Fruit fly (Drosophila melanogaster) whole organism, embryonic: ENCODE data around the gene Nak.
A peak's percentile ranks its signal among the peaks of the same experiment; 100 is the strongest.

Experiments
- Blimp-1 ChIP-seq: fragments of 200-800 bp; sonication (Bioruptor generic); optimal IDR thresholded peaks from 3 replicates; lab custom pipeline; 2018; ENCODE audit warnings: missing biosample characterization, missing genetic modification characterization, mild to moderate bottlenecking, moderate library complexity, missing genetic modification reagents
- CG10431 ChIP-seq: fragments of 200-800 bp; sonication (Bioruptor generic); optimal IDR thresholded peaks from 3 replicates; lab custom pipeline; 2018; ENCODE audit warnings: missing biosample characterization, mild to moderate bottlenecking, missing genetic modification characterization
- CG11695 ChIP-seq: fragments of 200-800 bp; sonication (Bioruptor generic); IDR thresholded peaks from 3 replicates; pipeline ENCODE4 v1.3.6; 2022; ENCODE audit warnings: missing biosample characterization, missing genetic modification characterization
- CG11723 ChIP-seq: fragments of 200-800 bp; sonication (Bioruptor generic); optimal IDR thresholded peaks from 2 replicates; lab custom pipeline; 2017; ENCODE audit warnings: missing biosample characterization, mild to moderate bottlenecking, missing genetic modification characterization
- CG1233 ChIP-seq: fragments of 200-800 bp; sonication (Bioruptor generic); optimal IDR thresholded peaks from 4 replicates; lab custom pipeline; 2018; ENCODE audit warnings: missing biosample characterization, mild to moderate bottlenecking, missing genetic modification characterization
- CG1603 ChIP-seq: fragments of 200-800 bp; sonication (Bioruptor generic); optimal IDR thresholded peaks from 2 replicates; lab custom pipeline; 2019; ENCODE audit warnings: missing biosample characterization, mild to moderate bottlenecking, missing genetic modification characterization, moderate library complexity
- CG3163 ChIP-seq: fragments of 200-800 bp; sonication (Bioruptor generic); optimal IDR thresholded peaks from 3 replicates; lab custom pipeline; 2016; ENCODE audit warnings: missing biosample characterization, missing genetic modification characterization
- CG4328 ChIP-seq: fragments of 200-800 bp; sonication (Bioruptor generic); optimal IDR thresholded peaks from 3 replicates; lab custom pipeline; 2017; ENCODE audit warnings: missing biosample characterization, missing genetic modification reagents, missing genetic modification characterization
- CG4854 ChIP-seq: fragments of 200-800 bp; sonication (Bioruptor generic); optimal IDR thresholded peaks from 2 replicates; lab custom pipeline; 2016; ENCODE audit warnings: missing biosample characterization, missing genetic modification characterization, inconsistent platforms
- CG6683 ChIP-seq: fragments of 200-800 bp; sonication (Bioruptor generic); optimal IDR thresholded peaks from 2 replicates; lab custom pipeline; 2017; ENCODE audit warnings: missing biosample characterization, mild to moderate bottlenecking, missing genetic modification characterization, missing genetic modification reagents
- CG6854 ChIP-seq: fragments of 200-800 bp; sonication (Bioruptor generic); optimal IDR thresholded peaks from 3 replicates; lab custom pipeline; 2017; ENCODE audit warnings: missing biosample characterization, mild to moderate bottlenecking, missing genetic modification characterization
- CG8359 ChIP-seq: fragments of 200-800 bp; sonication (Bioruptor generic); optimal IDR thresholded peaks from 2 replicates; lab custom pipeline; 2017; ENCODE audit warnings: missing biosample characterization, mild to moderate bottlenecking, missing genetic modification characterization, borderline replicate concordance
- CG9437 ChIP-seq: fragments of 200-800 bp; sonication (Bioruptor generic); optimal IDR thresholded peaks from 2 replicates; lab custom pipeline; 2018; ENCODE audit warnings: missing biosample characterization, mild to moderate bottlenecking, missing genetic modification characterization
- CoRest ChIP-seq: fragments of 200-800 bp; sonication (Bioruptor generic); optimal IDR thresholded peaks from 3 replicates; lab custom pipeline; 2018; ENCODE audit warnings: missing biosample characterization, mild to moderate bottlenecking, missing genetic modification characterization, moderate library complexity
- Dp ChIP-seq: fragments of 200-800 bp; sonication (Bioruptor generic); optimal IDR thresholded peaks from 2 replicates; lab custom pipeline; 2018; ENCODE audit warnings: missing biosample characterization, mild to moderate bottlenecking, missing genetic modification characterization, moderate library complexity
- Ets65A ChIP-seq: fragments of 200-800 bp; sonication (Bioruptor generic); peaks from one replicate; lab custom pipeline; 2016; ENCODE audit warnings: missing biosample characterization, missing genetic modification characterization
- Hr78 ChIP-seq, 2 experiments: fragments of 200-800 bp in 1 of 2; fragments of >200 bp in 1 of 2; sonication (Bioruptor generic) in 1 of 2; optimal IDR thresholded peaks; 2 replicates each; lab custom pipeline; 2017 to 2019; ENCODE audit warnings: missing biosample characterization in 2 of 2, missing genetic modification characterization in 2 of 2, mild to moderate bottlenecking in 1 of 2, moderate library complexity in 1 of 2
- NK7.1 ChIP-seq: fragments of 200-800 bp; sonication (Bioruptor generic); optimal IDR thresholded peaks from 3 replicates; lab custom pipeline; 2016; ENCODE audit warnings: missing biosample characterization, missing genetic modification characterization
- Nf-YB ChIP-seq: fragments of 200-800 bp; sonication (Bioruptor generic); optimal IDR thresholded peaks from 3 replicates; lab custom pipeline; 2019; ENCODE audit warnings: missing biosample characterization, mild to moderate bottlenecking, missing genetic modification characterization, moderate library complexity
- Nf-YC ChIP-seq: fragments of 200-800 bp; optimal IDR thresholded peaks from 3 replicates; lab custom pipeline; 2019; ENCODE audit warnings: missing biosample characterization, mild to moderate bottlenecking, missing genetic modification characterization, moderate library complexity
- Rx ChIP-seq: fragments of 200-800 bp; sonication (Bioruptor generic); IDR thresholded peaks from 2 replicates; pipeline ENCODE4 v1.3.6; 2022; ENCODE audit warnings: missing biosample characterization, missing genetic modification characterization
- Sox102F ChIP-seq: fragments of 200-800 bp; sonication (Bioruptor generic); optimal IDR thresholded peaks from 2 replicates; lab custom pipeline; 2018; ENCODE audit warnings: missing biosample characterization, mild to moderate bottlenecking, missing genetic modification characterization, moderate library complexity
- ac ChIP-seq: fragments of 200-800 bp; sonication (Bioruptor generic); optimal IDR thresholded peaks from 3 replicates; lab custom pipeline; 2017; ENCODE audit warnings: missing biosample characterization, mild to moderate bottlenecking, missing genetic modification characterization
- bbx ChIP-seq: fragments of 200-800 bp; sonication (Bioruptor generic); IDR thresholded peaks from 2 replicates; pipeline ENCODE4 v1.3.6; 2022; ENCODE audit warnings: missing biosample characterization, missing genetic modification characterization; ENCODE audit not compliant: partially characterized antibody
- bigmax ChIP-seq: fragments of 200-800 bp; sonication (Bioruptor generic); optimal IDR thresholded peaks from 2 replicates; lab custom pipeline; 2018; ENCODE audit warnings: missing biosample characterization, mild to moderate bottlenecking, missing genetic modification characterization
- dmrt11E ChIP-seq: fragments of 200-800 bp; sonication (Bioruptor generic); optimal IDR thresholded peaks from 3 replicates; lab custom pipeline; 2018; ENCODE audit warnings: missing biosample characterization, mild to moderate bottlenecking, missing genetic modification characterization, moderate library complexity
- fd102C ChIP-seq: fragments of 200-800 bp; sonication (Bioruptor generic); optimal IDR thresholded peaks from 2 replicates; lab custom pipeline; 2018; ENCODE audit warnings: missing biosample characterization, mild to moderate bottlenecking, missing genetic modification characterization, moderate library complexity
- grn ChIP-seq: fragments of 200-800 bp; sonication (Bioruptor generic); optimal IDR thresholded peaks from 3 replicates; lab custom pipeline; 2017; ENCODE audit warnings: missing biosample characterization, missing genetic modification characterization
- gsb-n ChIP-seq: fragments of 200-800 bp; sonication (Bioruptor generic); optimal IDR thresholded peaks from 3 replicates; lab custom pipeline; 2018; ENCODE audit warnings: missing biosample characterization, mild to moderate bottlenecking, missing genetic modification characterization
- insv ChIP-seq, 2 experiments: fragments of 200-800 bp; sonication (Bioruptor generic); optimal IDR thresholded peaks; 3 replicates each; lab custom pipeline; 2016 to 2018; ENCODE audit warnings: missing biosample characterization in 2 of 2, missing genetic modification characterization in 2 of 2
- lov ChIP-seq, 2 experiments: fragments of 200-800 bp in 1 of 2; fragments of >200 bp in 1 of 2; sonication (Bioruptor generic) in 1 of 2; IDR thresholded peaks in 1 of 2; optimal IDR thresholded peaks in 1 of 2; 2 replicates in 1 of 2; 3 replicates in 1 of 2; pipeline versions ENCODE4 v1.3.6 to Lab custom; 2017 to 2022; ENCODE audit warnings: missing biosample characterization in 1 of 2, missing genetic modification characterization in 1 of 2
- mld ChIP-seq: fragments of 200-800 bp; sonication (Bioruptor generic); IDR thresholded peaks from 3 replicates; pipeline ENCODE4 v1.3.6; 2022; ENCODE audit warnings: missing biosample characterization, missing genetic modification characterization; ENCODE audit not compliant: partially characterized antibody
- prd ChIP-seq, 3 experiments: fragments of >200 bp in 2 of 3; fragments of 200-800 bp in 1 of 3; sonication (Bioruptor generic) in 1 of 3; optimal IDR thresholded peaks in 2 of 3; IDR thresholded peaks in 1 of 3; 2 replicates in 2 of 3; 3 replicates in 1 of 3; pipeline versions ENCODE4 v1.3.6 to Lab custom; 2017 to 2022; ENCODE audit warnings: missing biosample characterization in 1 of 3, missing genetic modification characterization in 1 of 3
- sens ChIP-seq: fragments of 200-800 bp; sonication (Bioruptor generic); peaks from one replicate; lab custom pipeline; 2016; ENCODE audit warnings: missing biosample characterization, missing genetic modification characterization
- shn ChIP-seq: fragments of 200-800 bp; sonication (Bioruptor generic); optimal IDR thresholded peaks from 3 replicates; lab custom pipeline; 2016; ENCODE audit warnings: missing biosample characterization, missing genetic modification characterization
- stc ChIP-seq: fragments of 200-800 bp; sonication (Bioruptor generic); IDR thresholded peaks from 2 replicates; pipeline ENCODE4 v1.3.6; 2022; ENCODE audit warnings: missing biosample characterization, missing genetic modification characterization
- trem ChIP-seq: fragments of 200-800 bp; optimal IDR thresholded peaks from 3 replicates; lab custom pipeline; 2019; ENCODE audit warnings: missing biosample characterization, mild to moderate bottlenecking, missing genetic modification characterization, moderate library complexity
- wek ChIP-seq: fragments of 200-800 bp; sonication (Bioruptor generic); optimal IDR thresholded peaks from 3 replicates; lab custom pipeline; 2018; ENCODE audit warnings: missing biosample characterization, mild to moderate bottlenecking, missing genetic modification characterization, moderate library complexity
- zf30C ChIP-seq: fragments of 200-800 bp; sonication (Bioruptor generic); optimal IDR thresholded peaks from 3 replicates; lab custom pipeline; 2018; ENCODE audit warnings: missing biosample characterization, mild to moderate bottlenecking, missing genetic modification characterization
- zfh1 ChIP-seq: fragments of 200-800 bp; sonication (Bioruptor generic); IDR thresholded peaks from 3 replicates; pipeline ENCODE4 v1.3.6; 2022; ENCODE audit warnings: missing biosample characterization, missing genetic modification characterization

Gene Nak

dm6 chr2L:18934588-18934987, 34.0 kb downstream of the Nak start (continued):
- TF ChIP-seq lov (optimal IDR thresholded peaks at IDR 0.05; lab: Kevin White, UChicago) (no peak), lov (GFP tag; IDR thresholded peaks at IDR 0.05; lab: Robert Waterston, UW) (no peak), insv (GFP tag; optimal IDR thresholded peaks at IDR 0.05; lab: Kevin White, UChicago) (peak in 1 of 2 experiments; percentile 3), CG1233 (GFP tag; lab: Kevin White, UChicago) (peak; percentile 15), bigmax (no peak), bbx (GFP tag; lab: Robert Waterston, UW) (no peak), Nf-YC (tag; lab: Kevin White, UChicago) (peak; percentile 9), CG11723 (GFP tag; lab: Kevin White, UChicago) (peak; percentile 0), dmrt11E (peak; percentile 23), CoRest (tag; lab: Kevin White, UChicago) (peak; percentile 9), Hr78 (GFP tag; optimal IDR thresholded peaks at IDR 0.05; lab: Kevin White, UChicago) (no peak), CG11695 (GFP tag; lab: Robert Waterston, UW) (0 out of 3 replicates have a peak, but pooled peaks have one; percentile 21), Blimp-1 (GFP tag; lab: Kevin White, UChicago) (no peak), Dp (GFP tag; lab: Kevin White, UChicago) (no peak), zfh1 (GFP tag; lab: Robert Waterston, UW) (0 out of 3 replicates have a peak, but pooled peaks have one; percentile 27), shn (GFP tag; lab: Kevin White, UChicago) (no peak), stc (GFP tag; lab: Robert Waterston, UW) (no peak), CG6854 (no peak), fd102C (GFP tag; lab: Kevin White, UChicago) (peak; percentile 59), CG8359 (GFP tag; lab: Kevin White, UChicago) (peak; percentile 5), CG1603 (tag; lab: Kevin White, UChicago) (no peak), NK7.1 (GFP tag; lab: Kevin White, UChicago) (no peak), Rx (no peak), prd (optimal IDR thresholded peaks at IDR 0.05; lab: Kevin White, UChicago) (no peak), prd (GFP tag; IDR thresholded peaks at IDR 0.05; lab: Robert Waterston, UW) (peak; percentile 17; the same call in 1 of the 3 replicates), wek (GFP tag; lab: Kevin White, UChicago) (peak; percentile 5), sens (GFP tag; lab: Kevin White, UChicago) (peak; percentile 51), Nf-YB (peak; percentile 34), ac (GFP tag; lab: Kevin White, UChicago) (peak; percentile 71), CG10431 (peak; percentile 33), zf30C (no peak), CG4854 (GFP tag; lab: Kevin White, UChicago) (no peak), CG4328 (GFP tag; lab: Kevin White, UChicago) (no peak)

DNA sequence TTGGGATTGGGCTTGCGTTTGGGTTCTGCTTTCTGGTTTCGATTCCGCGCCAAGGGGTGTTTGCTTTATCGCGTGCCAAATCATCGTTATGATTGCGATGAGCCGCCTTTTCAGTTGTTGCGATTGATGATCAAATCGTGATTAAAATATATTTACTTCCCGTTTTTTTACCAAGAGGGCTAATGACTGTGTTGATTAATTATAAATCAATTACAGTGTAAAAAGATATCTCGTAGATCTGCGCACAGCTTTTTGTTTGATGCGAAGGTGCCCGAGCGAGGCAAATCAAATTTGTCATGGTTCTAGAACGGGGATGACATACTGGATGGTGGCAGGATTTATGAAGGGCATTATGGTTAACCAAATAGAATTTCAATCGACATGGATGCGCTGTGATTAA, 34.7 kb downstream of the Nak start:
- TF ChIP-seq Sox102F (GFP tag; lab: Kevin White, UChicago): no peak
- TF ChIP-seq CG6683 (GFP tag; lab: Kevin White, UChicago): no peak
- no peak for TF ChIP-seq trem (tag; lab: Kevin White, UChicago)
- peak; percentile 50 for TF ChIP-seq Ets65A (GFP tag; lab: Kevin White, UChicago)
- peak; percentile 76 for TF ChIP-seq gsb-n (tag; lab: Kevin White, UChicago)
- TF ChIP-seq CG3163 (GFP tag; lab: Kevin White, UChicago): no peak
- TF ChIP-seq CG9437 (GFP tag; lab: Kevin White, UChicago): no peak
- no peak for TF ChIP-seq mld (GFP tag; lab: Robert Waterston, UW)
- TF ChIP-seq grn: peak; percentile 12
